Worm (Caenorhabditis elegans) whole organism, L1 larva: ENCODE results near the gene C17C3.9.

Source experiments
- C16A3.4 ChIP-seq: fragments of 150-350 bp; optimal IDR thresholded peaks from 2 replicates; lab custom pipeline; 2014; ENCODE audit warnings: missing biosample characterization, missing genetic modification characterization
- C34B4.2 ChIP-seq: sonication (generic microtip); optimal IDR thresholded peaks from 2 replicates; lab custom pipeline; 2017; ENCODE audit warnings: mild to moderate bottlenecking, missing genetic modification characterization, missing compliant biosample characterization
- F16B12.6 ChIP-seq: fragments of 150-350 bp; optimal IDR thresholded peaks from 2 replicates; lab custom pipeline; 2014; ENCODE audit warnings: missing biosample characterization, missing genetic modification characterization
- Y116A8C.19 ChIP-seq: sonication (generic microtip); optimal IDR thresholded peaks from 2 replicates; lab custom pipeline; 2016; ENCODE audit warnings: missing compliant biosample characterization, missing genetic modification characterization, borderline replicate concordance
- aha-1 ChIP-seq: fragments of 150-350 bp; optimal IDR thresholded peaks from 2 replicates; lab custom pipeline; 2014; ENCODE audit warnings: missing biosample characterization, missing genetic modification characterization
- alr-1 ChIP-seq: fragments of 200-800 bp; sonication (Bioruptor generic); optimal IDR thresholded peaks from 2 replicates; lab custom pipeline; 2018; ENCODE audit warnings: borderline replicate concordance, mild to moderate bottlenecking, missing genetic modification characterization, missing compliant biosample characterization
- aly-2 ChIP-seq: fragments of 150-350 bp; optimal IDR thresholded peaks from 2 replicates; lab custom pipeline; 2014; ENCODE audit warnings: missing biosample characterization, missing genetic modification characterization
- ama-1 ChIP-seq: fragments of 150-350 bp; optimal IDR thresholded peaks from 2 replicates; lab custom pipeline; 2014
- ceh-63 ChIP-seq: fragments of 200-800 bp; sonication (Bioruptor generic); optimal IDR thresholded peaks from 2 replicates; lab custom pipeline; 2018; ENCODE audit warnings: mild to moderate bottlenecking, missing genetic modification characterization, missing compliant biosample characterization
- ceh-8 ChIP-seq: fragments of 200-800 bp; sonication (Bioruptor generic); optimal IDR thresholded peaks from 2 replicates; lab custom pipeline; 2018; ENCODE audit warnings: mild to moderate bottlenecking, missing genetic modification characterization, moderate library complexity, missing compliant biosample characterization
- ceh-88 ChIP-seq: fragments of 200-800 bp; sonication (Bioruptor generic); IDR thresholded peaks from 2 replicates; pipeline ENCODE4 v1.3.6; 2022; ENCODE audit warnings: missing genetic modification characterization, missing compliant biosample characterization
- ceh-90 ChIP-seq: sonication (generic microtip); optimal IDR thresholded peaks from 2 replicates; lab custom pipeline; 2016; ENCODE audit warnings: missing genetic modification characterization, missing compliant biosample characterization
- ces-1 ChIP-seq: fragments of 150-350 bp; optimal IDR thresholded peaks from 2 replicates; lab custom pipeline; 2014; ENCODE audit warnings: missing biosample characterization, missing genetic modification reagents, missing genetic modification characterization
- dpl-1 ChIP-seq, 3 experiments: fragments of 150-350 bp in 2 of 3; sonication (generic microtip) in 1 of 3; optimal IDR thresholded peaks; 2 replicates each; lab custom pipeline; 2014 to 2017; ENCODE audit warnings: missing biosample characterization in 3 of 3, missing genetic modification characterization in 3 of 3, missing genetic modification reagents in 3 of 3
- egl-27 ChIP-seq, 2 experiments: fragments of 150-350 bp in 1 of 2; sonication (generic microtip); optimal IDR thresholded peaks; 3 replicates each; lab custom pipeline; 2017 to 2018; ENCODE audit warnings: missing biosample characterization in 2 of 2, missing genetic modification characterization in 2 of 2, missing genetic modification reagents in 2 of 2
- elt-2 ChIP-seq: sonication (generic microtip); optimal IDR thresholded peaks from 2 replicates; lab custom pipeline; 2016; ENCODE audit warnings: missing genetic modification characterization, mild to moderate bottlenecking, inconsistent platforms, missing compliant biosample characterization, missing genetic modification reagents
- elt-3 ChIP-seq, 6 experiments: fragments of 150-350 bp in 1 of 6; sonication (generic microtip); optimal IDR thresholded peaks; 2 replicates each; lab custom pipeline; 2017 to 2018; ENCODE audit warnings: missing biosample characterization in 6 of 6, missing genetic modification characterization in 6 of 6, inconsistent platforms in 1 of 6
- ets-5 ChIP-seq: fragments of 200-800 bp; sonication (Bioruptor generic); IDR thresholded peaks from 2 replicates; pipeline ENCODE4 v1.3.6; 2022; ENCODE audit warnings: missing genetic modification characterization, missing compliant biosample characterization
- fkh-10 ChIP-seq: sonication (generic microtip); optimal IDR thresholded peaks from 2 replicates; lab custom pipeline; 2017; ENCODE audit warnings: missing biosample characterization, missing genetic modification reagents, missing genetic modification characterization
- fkh-8 ChIP-seq: sonication (generic microtip); optimal IDR thresholded peaks from 2 replicates; lab custom pipeline; 2016; ENCODE audit warnings: mild to moderate bottlenecking, missing genetic modification characterization, missing compliant biosample characterization
- fos-1 ChIP-seq: fragments of 150-350 bp; optimal IDR thresholded peaks from 2 replicates; lab custom pipeline; 2014; ENCODE audit warnings: missing biosample characterization, missing genetic modification characterization
- grh-1 ChIP-seq: fragments of 200-800 bp; sonication (Bioruptor generic); IDR thresholded peaks from 2 replicates; pipeline ENCODE4 v1.3.6; 2022; ENCODE audit warnings: missing genetic modification reagents, missing genetic modification characterization, missing compliant biosample characterization
- hlh-17 ChIP-seq: fragments of 200-800 bp; sonication (Bioruptor generic); optimal IDR thresholded peaks from 2 replicates; lab custom pipeline; 2018; ENCODE audit warnings: missing genetic modification characterization, mild to moderate bottlenecking, missing compliant biosample characterization, moderate library complexity, borderline replicate concordance
- hlh-4 ChIP-seq: sonication (generic microtip); optimal IDR thresholded peaks from 2 replicates; lab custom pipeline; 2016; ENCODE audit warnings: mild to moderate bottlenecking, missing genetic modification characterization, missing compliant biosample characterization
- hpl-2 ChIP-seq: fragments of 150-350 bp; optimal IDR thresholded peaks from 2 replicates; lab custom pipeline; 2014; ENCODE audit warnings: missing biosample characterization, missing genetic modification reagents, missing genetic modification characterization
- irx-1 ChIP-seq: sonication (generic microtip); optimal IDR thresholded peaks from 2 replicates; lab custom pipeline; 2016; ENCODE audit warnings: missing genetic modification characterization, missing compliant biosample characterization
- jun-1 ChIP-seq: fragments of 150-350 bp; optimal IDR thresholded peaks from 2 replicates; lab custom pipeline; 2014; ENCODE audit warnings: missing biosample characterization, missing genetic modification reagents, missing genetic modification characterization
- lin-13 ChIP-seq: fragments of 150-350 bp; optimal IDR thresholded peaks from 2 replicates; lab custom pipeline; 2014; ENCODE audit warnings: missing biosample characterization, missing genetic modification reagents, missing genetic modification characterization
- lin-14 ChIP-seq: fragments of 200-800 bp; sonication (Bioruptor generic); optimal IDR thresholded peaks from 2 replicates; lab custom pipeline; 2018; ENCODE audit warnings: mild to moderate bottlenecking, missing genetic modification characterization, moderate library complexity, missing compliant biosample characterization
- lin-35 ChIP-seq, 2 experiments: fragments of 150-350 bp; optimal IDR thresholded peaks; 2 replicates each; lab custom pipeline; 2014; ENCODE audit warnings: missing biosample characterization in 2 of 2, missing genetic modification characterization in 2 of 2, missing genetic modification reagents in 2 of 2
- lin-39 ChIP-seq: fragments of 150-350 bp; optimal IDR thresholded peaks from 2 replicates; lab custom pipeline; 2014; ENCODE audit warnings: missing biosample characterization, missing genetic modification reagents, missing genetic modification characterization
- lir-3 ChIP-seq: sonication (generic microtip); optimal IDR thresholded peaks from 2 replicates; lab custom pipeline; 2016; ENCODE audit warnings: mild to moderate bottlenecking, missing genetic modification characterization, moderate library complexity, missing compliant biosample characterization; ENCODE audit not compliant: poor library complexity
- lsy-2 ChIP-seq, 2 experiments: fragments of 150-350 bp; optimal IDR thresholded peaks; 2 replicates each; lab custom pipeline; 2014; ENCODE audit warnings: missing biosample characterization in 2 of 2, missing genetic modification characterization in 2 of 2
- mdl-1 ChIP-seq, 2 experiments: fragments of 150-350 bp; optimal IDR thresholded peaks; 2 replicates each; lab custom pipeline; 2014 to 2017; ENCODE audit warnings: missing biosample characterization in 2 of 2, missing genetic modification characterization in 2 of 2, inconsistent platforms in 1 of 2
- nhr-11 ChIP-seq: fragments of 150-350 bp; optimal IDR thresholded peaks from 2 replicates; lab custom pipeline; 2014; ENCODE audit warnings: missing biosample characterization, missing genetic modification characterization
- nhr-12 ChIP-seq: sonication (generic microtip); optimal IDR thresholded peaks from 2 replicates; lab custom pipeline; 2017; ENCODE audit warnings: missing biosample characterization, missing genetic modification characterization
- nhr-20 ChIP-seq: sonication (generic microtip); optimal IDR thresholded peaks from 2 replicates; lab custom pipeline; 2016; ENCODE audit warnings: mild to moderate bottlenecking, missing genetic modification characterization, missing compliant biosample characterization
- nhr-71 ChIP-seq: sonication (generic microtip); optimal IDR thresholded peaks from 2 replicates; lab custom pipeline; 2016; ENCODE audit warnings: mild to moderate bottlenecking, missing genetic modification characterization, moderate library complexity, missing compliant biosample characterization
- nhr-77 ChIP-seq: fragments of 150-350 bp; optimal IDR thresholded peaks from 2 replicates; lab custom pipeline; 2014; ENCODE audit warnings: missing biosample characterization, missing genetic modification characterization
- nhr-84 ChIP-seq: sonication (generic microtip); optimal IDR thresholded peaks from 2 replicates; lab custom pipeline; 2017; ENCODE audit warnings: missing biosample characterization, missing genetic modification characterization
- nhr-85 ChIP-seq: sonication (generic microtip); peaks from one replicate; lab custom pipeline; 2016; ENCODE audit warnings: missing genetic modification characterization, inconsistent platforms, missing compliant biosample characterization
- nhr-90 ChIP-seq: sonication (generic microtip); optimal IDR thresholded peaks from 2 replicates; lab custom pipeline; 2016; ENCODE audit warnings: mild to moderate bottlenecking, missing genetic modification characterization, missing compliant biosample characterization; ENCODE audit not compliant: poor library complexity
- pag-3 ChIP-seq: sonication (generic microtip); optimal IDR thresholded peaks from 2 replicates; lab custom pipeline; 2017; ENCODE audit warnings: missing genetic modification characterization, mild to moderate bottlenecking, missing compliant biosample characterization, antibody characterized with exemption, borderline replicate concordance; ENCODE audit not compliant: insufficient read depth
- pax-3 ChIP-seq: fragments of 200-800 bp; sonication (Bioruptor generic); optimal IDR thresholded peaks from 2 replicates; lab custom pipeline; 2018; ENCODE audit warnings: mild to moderate bottlenecking, missing genetic modification characterization, moderate library complexity, missing compliant biosample characterization
- rnt-1 ChIP-seq: sonication (generic microtip); optimal IDR thresholded peaks from 2 replicates; lab custom pipeline; 2016; ENCODE audit warnings: mild to moderate bottlenecking, missing genetic modification characterization, moderate library complexity, missing compliant biosample characterization
- snpc-4 ChIP-seq: fragments of 150-350 bp; optimal IDR thresholded peaks from 2 replicates; lab custom pipeline; 2014; ENCODE audit warnings: missing biosample characterization, missing genetic modification characterization
- swsn-7 ChIP-seq: sonication (generic microtip); optimal IDR thresholded peaks from 2 replicates; lab custom pipeline; 2016; ENCODE audit warnings: missing genetic modification characterization, missing compliant biosample characterization
- tbx-2 ChIP-seq: sonication (generic microtip); optimal IDR thresholded peaks from 2 replicates; lab custom pipeline; 2016; ENCODE audit warnings: missing genetic modification characterization, missing compliant biosample characterization
- tlp-1 ChIP-seq: fragments of 150-350 bp; optimal IDR thresholded peaks from 2 replicates; lab custom pipeline; 2014; ENCODE audit warnings: missing biosample characterization, missing genetic modification characterization
- unc-30 ChIP-seq: sonication (generic microtip); optimal IDR thresholded peaks from 2 replicates; lab custom pipeline; 2017; ENCODE audit warnings: missing biosample characterization, missing genetic modification characterization
- unc-86 ChIP-seq: sonication (generic microtip); optimal IDR thresholded peaks from 2 replicates; lab custom pipeline; 2016; ENCODE audit warnings: missing genetic modification characterization, missing compliant biosample characterization
- vab-15 ChIP-seq: sonication (generic microtip); optimal IDR thresholded peaks from 2 replicates; lab custom pipeline; 2017; ENCODE audit warnings: missing genotype, mild to moderate bottlenecking, missing genetic modification characterization, missing compliant biosample characterization
- zag-1 ChIP-seq: fragments of 150-350 bp; optimal IDR thresholded peaks from 2 replicates; lab custom pipeline; 2014; ENCODE audit warnings: missing biosample characterization, missing genetic modification characterization

The C17C3.9 gene

DNA sequence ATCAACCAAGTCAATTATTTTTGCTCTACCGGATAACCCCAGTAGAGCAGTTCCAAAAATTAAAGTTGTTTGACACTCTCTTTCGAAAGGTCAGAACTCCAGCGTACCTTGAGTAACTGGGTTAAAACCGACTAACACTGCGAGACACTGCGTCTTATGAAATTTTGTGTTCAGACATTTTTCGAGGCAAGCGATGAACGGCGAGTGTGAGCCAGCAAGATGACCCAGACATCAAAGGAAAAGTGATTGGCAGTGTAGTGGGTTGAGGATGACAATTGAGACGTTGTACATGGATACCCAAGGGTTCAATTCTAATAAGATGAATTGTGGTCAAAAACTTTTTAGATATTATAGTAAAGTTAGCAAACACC lies 12.1 kb upstream of the C17C3.9 start:
- peak; percentile 15 to 59 for TF ChIP-seq lin-35 (GFP tag; optimal IDR thresholded peaks at IDR 0.05; lab: Kevin White, UChicago)
- peak; percentile 11 to 47 (median 25) for TF ChIP-seq dpl-1 (GFP tag; optimal IDR thresholded peaks at IDR 0.05; lab: Kevin White, UChicago)
- TF ChIP-seq nhr-90 (tag; lab: Kevin White, UChicago) = peak; percentile 69
- TF ChIP-seq ceh-8 (GFP tag; lab: Kevin White, UChicago) = no peak
- TF ChIP-seq nhr-20 (tag; lab: Kevin White, UChicago) = peak; percentile 77
- TF ChIP-seq hlh-17 = no peak
- no peak for TF ChIP-seq lir-3 (tag; lab: Kevin White, UChicago)
- no peak for TF ChIP-seq tbx-2 (tag; lab: Kevin White, UChicago)
- no peak for TF ChIP-seq fos-1 (tag; lab: Kevin White, UChicago)
- TF ChIP-seq snpc-4 = peak; percentile 98
- no peak for TF ChIP-seq egl-27 (tag; optimal IDR thresholded peaks at IDR 0.05; lab: Kevin White, UChicago)
- no peak for TF ChIP-seq irx-1 (tag; lab: Kevin White, UChicago)
- no peak for TF ChIP-seq hlh-4
- TF ChIP-seq lsy-2 (tag; optimal IDR thresholded peaks at IDR 0.05; lab: Kevin White, UChicago) = peak; percentile 50 to 72
- TF ChIP-seq F16B12.6 (tag; lab: Kevin White, UChicago) = peak; percentile 24
- TF ChIP-seq C34B4.2 (tag; lab: Kevin White, UChicago) = no peak
- peak; percentile 58 for TF ChIP-seq jun-1 (tag; lab: Kevin White, UChicago)
- no peak for TF ChIP-seq ceh-63 (GFP tag; lab: Kevin White, UChicago)
- no peak for TF ChIP-seq unc-30 (tag; lab: Kevin White, UChicago)
- TF ChIP-seq fkh-8 (tag; lab: Kevin White, UChicago) = no peak
- TF ChIP-seq nhr-85 (tag; lab: Kevin White, UChicago) = peak; percentile 66
- TF ChIP-seq grh-1 (GFP tag; lab: Robert Waterston, UW) = no peak
- peak; percentile 32 for TF ChIP-seq lin-14
- peak; percentile 78 for TF ChIP-seq nhr-77 (tag; lab: Kevin White, UChicago)
- TF ChIP-seq unc-86 (tag; lab: Kevin White, UChicago) = no peak
- peak; percentile 70 for TF ChIP-seq lin-39 (tag; lab: Kevin White, UChicago)
- no peak for TF ChIP-seq aly-2 (tag; lab: Kevin White, UChicago)
- no peak for TF ChIP-seq ces-1 (GFP tag; lab: Kevin White, UChicago)
- TF ChIP-seq elt-2 (tag; lab: Kevin White, UChicago) = peak; percentile 77
- TF ChIP-seq C16A3.4 (tag; lab: Kevin White, UChicago) = peak; percentile 63
- TF ChIP-seq nhr-84 (tag; lab: Kevin White, UChicago) = peak; percentile 40
- TF ChIP-seq swsn-7 = peak; percentile 95
- peak; percentile 31 for TF ChIP-seq lin-13 (GFP tag; lab: Kevin White, UChicago)
- TF ChIP-seq nhr-71 (tag; lab: Kevin White, UChicago) = peak; percentile 79
- TF ChIP-seq fkh-10 (GFP tag; lab: Kevin White, UChicago) = no peak
- TF ChIP-seq ceh-88 (GFP tag; lab: Robert Waterston, UW) = no peak
- TF ChIP-seq ets-5 (GFP tag; lab: Robert Waterston, UW) = no peak
- TF ChIP-seq pax-3 (tag; lab: Kevin White, UChicago) = no peak
- TF ChIP-seq aha-1 (tag; lab: Kevin White, UChicago) = no peak
- no peak for TF ChIP-seq Y116A8C.19 (tag; lab: Kevin White, UChicago)
- TF ChIP-seq pag-3 (tag; lab: Kevin White, UChicago) = no peak
- TF ChIP-seq nhr-12 = no peak
- TF ChIP-seq ama-1 (lab: Kevin White, UChicago) = peak; percentile 97
- TF ChIP-seq nhr-11 = no peak
- no peak for TF ChIP-seq zag-1
- TF ChIP-seq ceh-90 (tag; lab: Kevin White, UChicago) = no peak
- TF ChIP-seq tlp-1 (tag; lab: Kevin White, UChicago) = no peak
- no peak for TF ChIP-seq elt-3 (tag; optimal IDR thresholded peaks at IDR 0.05; lab: Kevin White, UChicago)
- TF ChIP-seq hpl-2 = no peak
- no peak for TF ChIP-seq vab-15 (tag; lab: Kevin White, UChicago)
- TF ChIP-seq mdl-1 (tag; optimal IDR thresholded peaks at IDR 0.05; lab: Kevin White, UChicago) = peak in 1 of 2 experiments; percentile 46
- TF ChIP-seq rnt-1 = peak; percentile 91
- no peak for TF ChIP-seq alr-1
